Fruit fly (Drosophila melanogaster) whole organism, prepupa: Measurements from ENCODE around the gene CG43051.

Experiments used
- Blimp-1 ChIP-seq: fragments of 200-800 bp; sonication (Bioruptor generic); optimal IDR thresholded peaks from 3 replicates; lab custom pipeline; 2017; ENCODE audit warnings: missing biosample characterization, missing genetic modification characterization, mild to moderate bottlenecking, moderate library complexity, missing genetic modification reagents
- CG10631 ChIP-seq: fragments of 200-800 bp; sonication (Bioruptor generic); optimal IDR thresholded peaks from 2 replicates; lab custom pipeline; 2016; ENCODE audit warnings: missing biosample characterization, missing genetic modification characterization
- CG10669 ChIP-seq: fragments of 200-800 bp; sonication (Bioruptor generic); optimal IDR thresholded peaks from 3 replicates; lab custom pipeline; 2018; ENCODE audit warnings: missing biosample characterization, mild to moderate bottlenecking, missing genetic modification characterization, moderate library complexity
- CG11294 ChIP-seq: fragments of 200-800 bp; sonication (Bioruptor generic); IDR thresholded peaks from 2 replicates; pipeline ENCODE4 v1.3.6; 2022; ENCODE audit warnings: missing biosample characterization, missing genetic modification characterization
- CG11762 ChIP-seq: fragments of 200-800 bp; sonication (Bioruptor generic); optimal IDR thresholded peaks from 3 replicates; lab custom pipeline; 2016; ENCODE audit warnings: missing biosample characterization, missing genetic modification characterization; ENCODE audit not compliant: insufficient read depth
- CG11902 ChIP-seq: fragments of 200-800 bp; sonication (Bioruptor generic); optimal IDR thresholded peaks from 3 replicates; lab custom pipeline; 2016; ENCODE audit warnings: missing biosample characterization, missing genetic modification characterization
- CG15336 ChIP-seq: fragments of 200-800 bp; sonication (Bioruptor generic); IDR thresholded peaks from 2 replicates; pipeline ENCODE4 v1.3.6; 2022; ENCODE audit warnings: missing biosample characterization, missing genetic modification characterization
- CG16779 ChIP-seq: fragments of 200-800 bp; sonication (Bioruptor generic); optimal IDR thresholded peaks from 3 replicates; lab custom pipeline; 2017; ENCODE audit warnings: missing biosample characterization, mild to moderate bottlenecking, missing genetic modification characterization
- CG3032 ChIP-seq: fragments of 200-800 bp; optimal IDR thresholded peaks from 2 replicates; lab custom pipeline; 2019; ENCODE audit warnings: missing biosample characterization, mild to moderate bottlenecking, missing genetic modification characterization, moderate library complexity
- CG31627 ChIP-seq: fragments of 200-800 bp; sonication (Bioruptor generic); optimal IDR thresholded peaks from 3 replicates; lab custom pipeline; 2016; ENCODE audit warnings: missing biosample characterization, missing genetic modification characterization
- CG34406 ChIP-seq: fragments of 200-800 bp; sonication (Bioruptor generic); optimal IDR thresholded peaks from 3 replicates; lab custom pipeline; 2016; ENCODE audit warnings: missing biosample characterization, missing genetic modification characterization
- CG3919 ChIP-seq: fragments of 200-800 bp; sonication (Bioruptor generic); optimal IDR thresholded peaks from 3 replicates; lab custom pipeline; 2016; ENCODE audit warnings: missing biosample characterization, missing genetic modification characterization
- CG4318 ChIP-seq: fragments of 200-800 bp; sonication (Bioruptor generic); optimal IDR thresholded peaks from 3 replicates; lab custom pipeline; 2017; ENCODE audit warnings: missing biosample characterization, mild to moderate bottlenecking, missing genetic modification characterization
- CG6163 ChIP-seq: fragments of 200-800 bp; sonication (Bioruptor generic); IDR thresholded peaks from 3 replicates; pipeline ENCODE4 v1.3.6; 2022; ENCODE audit warnings: missing biosample characterization, missing genetic modification characterization
- CG6276 ChIP-seq: fragments of 200-800 bp; sonication (Bioruptor generic); optimal IDR thresholded peaks from 2 replicates; lab custom pipeline; 2017; ENCODE audit warnings: missing biosample characterization, mild to moderate bottlenecking, missing genetic modification characterization
- CG6792 ChIP-seq: fragments of 200-800 bp; sonication (Bioruptor generic); optimal IDR thresholded peaks from 3 replicates; lab custom pipeline; 2016; ENCODE audit warnings: missing biosample characterization, missing genetic modification characterization
- CG6808 ChIP-seq: fragments of 200-800 bp; sonication (Bioruptor generic); optimal IDR thresholded peaks from 3 replicates; lab custom pipeline; 2017; ENCODE audit warnings: missing biosample characterization, missing genetic modification characterization, mild to moderate bottlenecking, moderate library complexity, missing genetic modification reagents
- CG6854 ChIP-seq: fragments of 200-800 bp; sonication (Bioruptor generic); optimal IDR thresholded peaks from 2 replicates; lab custom pipeline; 2017; ENCODE audit warnings: missing biosample characterization, mild to moderate bottlenecking, missing genetic modification characterization
- CG8119 ChIP-seq: fragments of 200-800 bp; sonication (Bioruptor generic); IDR thresholded peaks from 3 replicates; pipeline ENCODE4 v1.3.6; 2022; ENCODE audit warnings: missing biosample characterization, missing genetic modification characterization
- CG8319 ChIP-seq: fragments of 200-800 bp; sonication (Bioruptor generic); optimal IDR thresholded peaks from 3 replicates; lab custom pipeline; 2016; ENCODE audit warnings: missing biosample characterization, missing genetic modification characterization
- CG8632 ChIP-seq: fragments of 200-800 bp; sonication (Bioruptor generic); optimal IDR thresholded peaks from 3 replicates; lab custom pipeline; 2016; ENCODE audit warnings: missing biosample characterization, missing genetic modification characterization
- CG9139 ChIP-seq: fragments of 200-800 bp; sonication (Bioruptor generic); optimal IDR thresholded peaks from 3 replicates; lab custom pipeline; 2017; ENCODE audit warnings: missing biosample characterization, mild to moderate bottlenecking, missing genetic modification characterization
- Eip75B ChIP-seq: fragments of 200-800 bp; sonication (Bioruptor generic); optimal IDR thresholded peaks from 3 replicates; lab custom pipeline; 2016; ENCODE audit warnings: missing biosample characterization, missing genetic modification characterization
- Eip78C ChIP-seq: fragments of 200-800 bp; sonication (Bioruptor generic); peaks from one replicate; lab custom pipeline; 2016; ENCODE audit warnings: missing biosample characterization, missing genetic modification characterization
- Gug ChIP-seq: fragments of 200-800 bp; sonication (Bioruptor generic); IDR thresholded peaks from 2 replicates; pipeline ENCODE4 v1.3.6; 2022; ENCODE audit warnings: missing biosample characterization, missing genetic modification characterization
- Hr38 ChIP-seq: sonication (Bioruptor generic); optimal IDR thresholded peaks from 2 replicates; lab custom pipeline; 2016; ENCODE audit warnings: missing biosample characterization, missing genetic modification characterization
- Hr4 ChIP-seq: fragments of 200-800 bp; sonication (Bioruptor generic); optimal IDR thresholded peaks from 3 replicates; lab custom pipeline; 2016; ENCODE audit warnings: missing biosample characterization, missing genetic modification characterization
- Lpt ChIP-seq: fragments of 200-800 bp; sonication (Bioruptor generic); optimal IDR thresholded peaks from 3 replicates; lab custom pipeline; 2016; ENCODE audit warnings: missing biosample characterization, missing genetic modification characterization
- Met ChIP-seq: fragments of 200-800 bp; sonication (Bioruptor generic); optimal IDR thresholded peaks from 3 replicates; lab custom pipeline; 2016; ENCODE audit warnings: missing biosample characterization, missing genetic modification characterization
- OdsH ChIP-seq: fragments of 200-800 bp; sonication (Bioruptor generic); optimal IDR thresholded peaks from 3 replicates; lab custom pipeline; 2016; ENCODE audit warnings: missing biosample characterization, missing genetic modification characterization
- Smox ChIP-seq: fragments of 200-800 bp; sonication (Bioruptor generic); optimal IDR thresholded peaks from 3 replicates; lab custom pipeline; 2016; ENCODE audit warnings: missing biosample characterization, missing genetic modification characterization
- Sox102F ChIP-seq: fragments of 200-800 bp; sonication (Bioruptor generic); optimal IDR thresholded peaks from 2 replicates; lab custom pipeline; 2016; ENCODE audit warnings: missing biosample characterization, mild to moderate bottlenecking, missing genetic modification characterization
- Sox14 ChIP-seq: fragments of 200-800 bp; sonication (Bioruptor generic); optimal IDR thresholded peaks from 3 replicates; lab custom pipeline; 2016; ENCODE audit warnings: missing biosample characterization, missing genetic modification characterization
- Sox15 ChIP-seq: fragments of 200-800 bp; sonication (Bioruptor generic); optimal IDR thresholded peaks from 3 replicates; lab custom pipeline; 2016; ENCODE audit warnings: missing biosample characterization, missing genetic modification characterization
- cyc ChIP-seq: fragments of 200-800 bp; sonication (Bioruptor generic); optimal IDR thresholded peaks from 3 replicates; lab custom pipeline; 2016; ENCODE audit warnings: missing biosample characterization, missing genetic modification characterization
- dsx ChIP-seq: fragments of 200-800 bp; optimal IDR thresholded peaks from 3 replicates; lab custom pipeline; 2019; ENCODE audit warnings: missing biosample characterization, mild to moderate bottlenecking, missing genetic modification characterization, moderate library complexity; ENCODE audit not compliant: poor library complexity, severe bottlenecking
- eg ChIP-seq: fragments of 200-800 bp; sonication (Bioruptor generic); IDR thresholded peaks from 3 replicates; pipeline ENCODE4 v1.3.6; 2022; ENCODE audit warnings: missing biosample characterization, missing genetic modification characterization
- esn ChIP-seq: fragments of 200-800 bp; sonication (Bioruptor generic); optimal IDR thresholded peaks from 2 replicates; lab custom pipeline; 2016; ENCODE audit warnings: missing biosample characterization, mild to moderate bottlenecking, missing genetic modification characterization, moderate library complexity
- fd85E ChIP-seq: fragments of 200-800 bp; sonication (Bioruptor generic); optimal IDR thresholded peaks from 3 replicates; lab custom pipeline; 2016; ENCODE audit warnings: missing biosample characterization, missing genetic modification characterization
- lz ChIP-seq: fragments of 200-800 bp; sonication (Bioruptor generic); optimal IDR thresholded peaks from 3 replicates; lab custom pipeline; 2016; ENCODE audit warnings: missing biosample characterization, missing genetic modification characterization
- pdm3 ChIP-seq: fragments of 200-800 bp; sonication (Bioruptor generic); optimal IDR thresholded peaks from 3 replicates; lab custom pipeline; 2016; ENCODE audit warnings: missing biosample characterization, missing genetic modification characterization
- salr ChIP-seq, 2 experiments: fragments of 200-800 bp; sonication (Bioruptor generic); optimal IDR thresholded peaks; 3 replicates each; lab custom pipeline; 2016 to 2018; ENCODE audit warnings: missing biosample characterization in 2 of 2, missing genetic modification characterization in 2 of 2, mild to moderate bottlenecking in 1 of 2
- ss ChIP-seq, 2 experiments: fragments of 200-800 bp; sonication (Bioruptor generic); optimal IDR thresholded peaks; 2 replicates in 1 of 2; 3 replicates in 1 of 2; lab custom pipeline; 2017 to 2018; ENCODE audit warnings: mild to moderate bottlenecking in 2 of 2, missing biosample characterization in 2 of 2, missing genetic modification characterization in 2 of 2, moderate library complexity in 1 of 2
- topi ChIP-seq: fragments of 200-800 bp; sonication (Bioruptor generic); optimal IDR thresholded peaks from 3 replicates; lab custom pipeline; 2016; ENCODE audit warnings: missing biosample characterization, missing genetic modification characterization
- vri ChIP-seq: fragments of 200-800 bp; sonication (Bioruptor generic); optimal IDR thresholded peaks from 3 replicates; lab custom pipeline; 2016; ENCODE audit warnings: missing biosample characterization, mild to moderate bottlenecking, missing genetic modification characterization

The CG43051 gene

DNA sequence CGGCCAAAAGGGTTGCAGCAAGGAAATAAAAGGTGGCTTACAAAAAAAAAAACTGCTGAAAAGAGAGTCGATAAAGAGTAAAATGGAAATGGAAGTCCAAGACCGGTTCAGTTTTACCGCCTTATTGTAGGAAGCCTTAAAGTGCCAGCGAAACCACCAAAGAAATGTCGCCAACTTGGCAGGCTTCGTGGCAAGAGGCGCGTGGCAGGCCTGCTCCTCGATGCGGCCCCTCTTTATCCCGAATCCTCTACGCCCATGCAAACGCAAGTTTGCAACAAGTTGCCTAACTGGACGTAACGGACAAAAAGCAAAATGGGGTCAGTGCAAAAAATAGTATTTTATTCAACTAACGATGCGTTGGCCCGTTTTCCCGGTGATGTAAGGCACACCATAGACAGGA lies 26.9 kb upstream of the CG43051 start:
- TF ChIP-seq vri = no peak
- no peak for TF ChIP-seq CG6854 (GFP tag; lab: Kevin White, UChicago)
- TF ChIP-seq CG3032 (tag; lab: Kevin White, UChicago) = no peak
- TF ChIP-seq fd85E (GFP tag; lab: Kevin White, UChicago) = no peak
- TF ChIP-seq topi (GFP tag; lab: Kevin White, UChicago) = no peak
- TF ChIP-seq ss (GFP tag; optimal IDR thresholded peaks at IDR 0.05; lab: Kevin White, UChicago) = no peak
- TF ChIP-seq Eip78C = peak; percentile 15
- TF ChIP-seq Blimp-1 (GFP tag; lab: Kevin White, UChicago) = no peak
- 0 out of 3 replicates have a peak, but pooled peaks have one; percentile 19 for TF ChIP-seq CG8119 (GFP tag; lab: Robert Waterston, UW)
- no peak for TF ChIP-seq CG8632 (GFP tag; lab: Kevin White, UChicago)
- TF ChIP-seq CG15336 (GFP tag; lab: Robert Waterston, UW) = 0 out of 2 replicates have a peak, but pooled peaks have one; percentile 16
- TF ChIP-seq CG6163 = 0 out of 3 replicates have a peak, but pooled peaks have one; percentile 57
- TF ChIP-seq CG3919 (GFP tag; lab: Kevin White, UChicago) = peak; percentile 4

dm6 chr2L:12481758-12482157 lies 26.0 kb upstream of the CG43051 start:
- TF ChIP-seq Lpt (GFP tag; lab: Kevin White, UChicago) (no peak), CG16779 (tag; lab: Kevin White, UChicago) (no peak), CG6808 (no peak), CG11294 (no peak), CG11902 (no peak), ss (GFP tag; optimal IDR thresholded peaks at IDR 0.05; lab: Kevin White, UChicago) (no peak), CG6163 (no peak), cyc (GFP tag; lab: Kevin White, UChicago) (no peak), CG10631 (GFP tag; lab: Kevin White, UChicago) (no peak), CG8119 (GFP tag; lab: Robert Waterston, UW) (no peak)

dm6 chr2L:12482723-12483342 lies 24.9 kb upstream of the CG43051 start:
- TF ChIP-seq CG34406 (no peak), ss (GFP tag; optimal IDR thresholded peaks at IDR 0.05; lab: Kevin White, UChicago) (peak; percentile 14 to 33), Met (GFP tag; lab: Kevin White, UChicago) (no peak), CG4318 (no peak), Smox (GFP tag; lab: Kevin White, UChicago) (no peak), dsx (peak; percentile 6), CG11762 (GFP tag; lab: Kevin White, UChicago) (no peak), CG6276 (GFP tag; lab: Kevin White, UChicago) (no peak), esn (GFP tag; lab: Kevin White, UChicago) (no peak), Blimp-1 (GFP tag; lab: Kevin White, UChicago) (no peak), salr (GFP tag; optimal IDR thresholded peaks at IDR 0.05; lab: Kevin White, UChicago) (no peak), eg (GFP tag; lab: Robert Waterston, UW) (no peak; the same call in 2 of the 3 replicates), CG8119 (GFP tag; lab: Robert Waterston, UW) (peak; percentile 14; the same call in 1 of the 3 replicates), CG8319 (GFP tag; lab: Kevin White, UChicago) (no peak), CG6808 (no peak), CG3032 (tag; lab: Kevin White, UChicago) (no peak), Hr38 (GFP tag; lab: Kevin White, UChicago) (no peak), Sox102F (peak; percentile 27), lz (GFP tag; lab: Kevin White, UChicago) (no peak), pdm3 (GFP tag; lab: Kevin White, UChicago) (no peak), CG6854 (GFP tag; lab: Kevin White, UChicago) (peak; percentile 45), Hr4 (no peak), CG6792 (no peak), Sox14 (GFP tag; lab: Kevin White, UChicago) (no peak), fd85E (GFP tag; lab: Kevin White, UChicago) (no peak), CG10669 (GFP tag; lab: Kevin White, UChicago) (no peak), CG11902 (no peak), topi (GFP tag; lab: Kevin White, UChicago) (no peak), Gug (GFP tag; lab: Robert Waterston, UW) (no peak), vri (peak; percentile 27), CG15336 (GFP tag; lab: Robert Waterston, UW) (peak; percentile 62), CG31627 (no peak), CG9139 (GFP tag; lab: Kevin White, UChicago) (no peak), Sox15 (GFP tag; lab: Kevin White, UChicago) (no peak), CG6163 (no peak), OdsH (GFP tag; lab: Kevin White, UChicago) (no peak), CG8632 (GFP tag; lab: Kevin White, UChicago) (no peak), Lpt (GFP tag; lab: Kevin White, UChicago) (no peak), Eip75B (GFP tag; lab: Kevin White, UChicago) (no peak)
